Worm (Caenorhabditis elegans) whole organism, midembryonic: ENCODE measurements around the gene Y76B12C.9.

Source experiments
- flt-1 ChIP-seq: fragments of 200-800 bp; sonication (Bioruptor generic); IDR thresholded peaks from 2 replicates; pipeline ENCODE4 v1.3.6; 2022; ENCODE audit warnings: missing genetic modification characterization, missing compliant biosample characterization
- tab-1 ChIP-seq: fragments of 200-800 bp; sonication (Bioruptor generic); IDR thresholded peaks from 2 replicates; pipeline ENCODE4 v1.3.6; 2022; ENCODE audit warnings: missing genetic modification characterization, missing compliant biosample characterization

Gene Y76B12C.9

ce11 chrIV:1990843-1991339 is 46.0 kb downstream of the Y76B12C.9 start:
- TF ChIP-seq tab-1 (GFP tag; lab: Robert Waterston, UW): no peak
- 0 out of 2 replicates have a peak, but pooled peaks have one; percentile 6 for TF ChIP-seq flt-1 (GFP tag; lab: Robert Waterston, UW)
